Worm (Caenorhabditis elegans) whole organism, late embryonic: ENCODE results near the gene Y17D7B.3.
"Not testable (repeated sequence)": the region's sequence is repeated elsewhere in the genome, so short reads cannot be mapped to it uniquely, and the experiment has no call there.

Experiments used
- C08G9.2 ChIP-seq: sonication (generic microtip); optimal IDR thresholded peaks from 2 replicates; lab custom pipeline; 2016; ENCODE audit warnings: mild to moderate bottlenecking, missing genetic modification characterization, moderate library complexity, missing compliant biosample characterization
- C38D4.7 ChIP-seq: fragments of 200-800 bp; sonication (Bioruptor generic); optimal IDR thresholded peaks from 2 replicates; lab custom pipeline; 2018; ENCODE audit warnings: mild to moderate bottlenecking, missing genetic modification characterization, moderate library complexity, missing compliant biosample characterization
- ceh-14 ChIP-seq: sonication (generic microtip); optimal IDR thresholded peaks from 2 replicates; lab custom pipeline; 2016; ENCODE audit warnings: missing genotype, missing genetic modification characterization, missing compliant biosample characterization
- ceh-19 ChIP-seq: fragments of 200-800 bp; sonication (Bioruptor generic); optimal IDR thresholded peaks from 2 replicates; lab custom pipeline; 2018; ENCODE audit warnings: mild to moderate bottlenecking, missing genetic modification characterization, missing compliant biosample characterization
- ceh-2 ChIP-seq: sonication (generic microtip); optimal IDR thresholded peaks from 2 replicates; lab custom pipeline; 2016; ENCODE audit warnings: missing genotype, missing genetic modification characterization, missing compliant biosample characterization
- ceh-22 ChIP-seq: sonication (generic microtip); optimal IDR thresholded peaks from 2 replicates; lab custom pipeline; 2017; ENCODE audit warnings: missing biosample characterization, missing genetic modification characterization
- ceh-34 ChIP-seq: sonication (generic microtip); optimal IDR thresholded peaks from 2 replicates; lab custom pipeline; 2016; ENCODE audit warnings: mild to moderate bottlenecking, missing genetic modification characterization, missing compliant biosample characterization
- ceh-45 ChIP-seq: fragments of 200-800 bp; sonication (Bioruptor generic); IDR thresholded peaks from 2 replicates; pipeline ENCODE4 v1.3.6; 2022; ENCODE audit warnings: missing genetic modification reagents, missing genetic modification characterization, missing compliant biosample characterization
- ceh-6 ChIP-seq: fragments of 200-800 bp; sonication (Bioruptor generic); optimal IDR thresholded peaks from 2 replicates; lab custom pipeline; 2018; ENCODE audit warnings: mild to moderate bottlenecking, missing genetic modification characterization, missing compliant biosample characterization
- dve-1 ChIP-seq: sonication (generic microtip); optimal IDR thresholded peaks from 2 replicates; lab custom pipeline; 2017; ENCODE audit warnings: antibody characterized with exemption, mild to moderate bottlenecking, missing genetic modification characterization, missing compliant biosample characterization
- elt-4 ChIP-seq: sonication (generic microtip); optimal IDR thresholded peaks from 2 replicates; lab custom pipeline; 2016; ENCODE audit warnings: missing genetic modification characterization, missing compliant biosample characterization
- ets-4 ChIP-seq: sonication (generic microtip); optimal IDR thresholded peaks from 2 replicates; lab custom pipeline; 2016; ENCODE audit warnings: missing genetic modification characterization, missing compliant biosample characterization
- fkh-10 ChIP-seq: fragments of 150-350 bp; optimal IDR thresholded peaks from 2 replicates; lab custom pipeline; 2014; ENCODE audit warnings: missing biosample characterization, missing genetic modification reagents, missing genetic modification characterization
- fkh-6 ChIP-seq: sonication (generic microtip); optimal IDR thresholded peaks from 2 replicates; lab custom pipeline; 2016; ENCODE audit warnings: missing genetic modification characterization, missing compliant biosample characterization
- gmeb-2 ChIP-seq: sonication (generic microtip); optimal IDR thresholded peaks from 2 replicates; lab custom pipeline; 2016; ENCODE audit warnings: missing genetic modification characterization, inconsistent platforms, missing compliant biosample characterization
- hlh-30 ChIP-seq: sonication (generic microtip); optimal IDR thresholded peaks from 2 replicates; lab custom pipeline; 2017; ENCODE audit warnings: antibody characterized with exemption, missing genetic modification characterization, missing compliant biosample characterization; ENCODE audit not compliant: insufficient read depth
- lim-6 ChIP-seq: sonication (generic microtip); optimal IDR thresholded peaks from 2 replicates; lab custom pipeline; 2016; ENCODE audit warnings: missing genetic modification characterization, missing compliant biosample characterization
- lin-11 ChIP-seq: fragments of 200-800 bp; sonication (Bioruptor generic); optimal IDR thresholded peaks from 2 replicates; lab custom pipeline; 2018; ENCODE audit warnings: mild to moderate bottlenecking, missing genetic modification characterization, missing compliant biosample characterization
- madf-2 ChIP-seq: sonication (generic microtip); optimal IDR thresholded peaks from 2 replicates; lab custom pipeline; 2017; ENCODE audit warnings: missing genetic modification characterization, missing compliant biosample characterization
- odd-2 ChIP-seq: sonication (generic microtip); optimal IDR thresholded peaks from 2 replicates; lab custom pipeline; 2017; ENCODE audit warnings: antibody characterized with exemption, mild to moderate bottlenecking, missing genetic modification characterization, missing compliant biosample characterization
- pha-4 ChIP-seq: fragments of 150-350 bp; optimal IDR thresholded peaks from 2 replicates; lab custom pipeline; 2018; ENCODE audit warnings: missing biosample characterization, missing genetic modification reagents, missing genetic modification characterization
- pros-1 ChIP-seq: fragments of 150-350 bp; optimal IDR thresholded peaks from 2 replicates; lab custom pipeline; 2014; ENCODE audit warnings: missing biosample characterization, missing genetic modification reagents, missing genetic modification characterization
- ref-2 ChIP-seq: sonication (generic microtip); optimal IDR thresholded peaks from 2 replicates; lab custom pipeline; 2016; ENCODE audit warnings: missing genetic modification characterization, missing compliant biosample characterization
- sox-2 ChIP-seq: fragments of 200-800 bp; sonication (Bioruptor generic); IDR thresholded peaks from 2 replicates; pipeline ENCODE4 v1.3.6; 2022; ENCODE audit warnings: missing genetic modification reagents, missing genetic modification characterization, missing compliant biosample characterization
- syd-9 ChIP-seq: sonication (generic microtip); optimal IDR thresholded peaks from 2 replicates; lab custom pipeline; 2016; ENCODE audit warnings: mild to moderate bottlenecking, missing genetic modification characterization, moderate library complexity, missing compliant biosample characterization
- tbx-7 ChIP-seq: sonication (generic microtip); optimal IDR thresholded peaks from 2 replicates; lab custom pipeline; 2016; ENCODE audit warnings: missing genotype, missing genetic modification characterization, missing compliant biosample characterization
- unc-3 ChIP-seq, 2 experiments: fragments of 200-800 bp in 1 of 2; sonication (Bioruptor generic) in 1 of 2; sonication (generic microtip) in 1 of 2; conservative IDR thresholded peaks in 1 of 2; optimal IDR thresholded peaks in 1 of 2; 2 replicates each; pipeline versions ENCODE4 v1.3.6 to Lab custom; 2016 to 2022; ENCODE audit warnings: missing compliant biosample characterization in 2 of 2, missing genetic modification characterization in 2 of 2, missing genetic modification reagents in 1 of 2
- unc-42 ChIP-seq: sonication (generic microtip); optimal IDR thresholded peaks from 2 replicates; lab custom pipeline; 2016; ENCODE audit warnings: missing genotype, missing genetic modification characterization, missing compliant biosample characterization
- unc-55 ChIP-seq: sonication (generic microtip); optimal IDR thresholded peaks from 2 replicates; lab custom pipeline; 2017; ENCODE audit warnings: missing biosample characterization, missing genetic modification reagents, missing genetic modification characterization
- unc-86 ChIP-seq: sonication (generic microtip); optimal IDR thresholded peaks from 2 replicates; lab custom pipeline; 2016; ENCODE audit warnings: missing genetic modification characterization, missing compliant biosample characterization
- zip-5 ChIP-seq: sonication (generic microtip); optimal IDR thresholded peaks from 2 replicates; lab custom pipeline; 2016; ENCODE audit warnings: missing genetic modification characterization, missing compliant biosample characterization

Gene Y17D7B.3

ce11 chrV:18762044-18762443 is 24.6 kb downstream of the Y17D7B.3 start, which contains the start of gene F11D11.22:
Gene F11D11.22 (plus strand): TSS chrV:18762344.
- TF ChIP-seq pha-4 (tag; lab: Kevin White, UChicago); ceh-19; ceh-45 (GFP tag; lab: Robert Waterston, UW): not testable (repeated sequence)

ce11 chrV:18761078-18761477 is 25.5 kb downstream of the Y17D7B.3 start, which contains the start of gene F11D11.4:
Gene F11D11.4 (plus strand): TSS chrV:18761378.
- no peak for TF ChIP-seq sox-2 (GFP tag; lab: Robert Waterston, UW)
- TF ChIP-seq, all 69 proteins: peak for 0

- TF ChIP-seq odd-2 (tag; lab: Kevin White, UChicago) (no peak), tbx-7 (tag; lab: Kevin White, UChicago) (no peak), pros-1 (tag; lab: Kevin White, UChicago) (no peak), C38D4.7 (GFP tag; lab: Kevin White, UChicago) (no peak), hlh-30 (tag; lab: Kevin White, UChicago) (no peak), elt-4 (tag; lab: Kevin White, UChicago) (no peak), lin-11 (no peak), unc-3 (GFP tag; conservative IDR thresholded peaks at IDR 0.05; lab: Robert Waterston, UW) (no peak), unc-3 (tag; optimal IDR thresholded peaks at IDR 0.05; lab: Kevin White, UChicago) (no peak), gmeb-2 (no peak), syd-9 (tag; lab: Kevin White, UChicago) (no peak), unc-55 (no peak), fkh-6 (tag; lab: Kevin White, UChicago) (no peak), ets-4 (tag; lab: Kevin White, UChicago) (no peak), ref-2 (tag; lab: Kevin White, UChicago) (no peak), ceh-22 (tag; lab: Kevin White, UChicago) (no peak), ceh-2 (tag; lab: Kevin White, UChicago) (no peak), zip-5 (tag; lab: Kevin White, UChicago) (no peak), ceh-34 (tag; lab: Kevin White, UChicago) (no peak), unc-42 (tag; lab: Kevin White, UChicago) (no peak)
- TF ChIP-seq, all 69 proteins: peak for 0
Observed at ce11 chrV:18760174-18760573, 26.4 kb downstream of the Y17D7B.3 start, which contains the start of gene F11D11.3. Gene F11D11.3 (minus strand): TSS chrV:18760274.

ce11 chrV:18754328-18754727 is 32.3 kb downstream of the Y17D7B.3 start, which contains the start of gene clec-254:
Gene clec-254 (minus strand): TSS chrV:18754428.
- TF ChIP-seq madf-2 (tag; lab: Kevin White, UChicago); pros-1 (tag; lab: Kevin White, UChicago); ceh-14: not testable (repeated sequence)

ce11 chrV:18753036-18753435 is 33.6 kb downstream of the Y17D7B.3 start, which contains the start of gene F11D11.6:
Gene F11D11.6 (minus strand): TSS chrV:18753136.
- no peak for TF ChIP-seq ceh-6 (GFP tag; lab: Kevin White, UChicago)
- no peak for TF ChIP-seq dve-1 (tag; lab: Kevin White, UChicago)

ce11 chrV:18750445-18750844 is 36.1 kb downstream of the Y17D7B.3 start, which contains the start of the genes F11D11.21 and F11D11.12:
Gene F11D11.21 (minus strand): TSS chrV:18750545.
Gene F11D11.12 (minus strand): TSS chrV:18750682.
- no peak for TF ChIP-seq ets-4 (tag; lab: Kevin White, UChicago)
- TF ChIP-seq odd-2 (tag; lab: Kevin White, UChicago): no peak
- TF ChIP-seq fkh-10 (GFP tag; lab: Kevin White, UChicago): no peak
- no peak for TF ChIP-seq C08G9.2 (tag; lab: Kevin White, UChicago)
- TF ChIP-seq sox-2 (GFP tag; lab: Robert Waterston, UW): no peak
- TF ChIP-seq unc-86: no peak
- TF ChIP-seq lim-6 (tag; lab: Kevin White, UChicago): no peak
